Fruit fly (Drosophila melanogaster): Measurements from ENCODE around the gene tna.

The tna gene

DNA sequence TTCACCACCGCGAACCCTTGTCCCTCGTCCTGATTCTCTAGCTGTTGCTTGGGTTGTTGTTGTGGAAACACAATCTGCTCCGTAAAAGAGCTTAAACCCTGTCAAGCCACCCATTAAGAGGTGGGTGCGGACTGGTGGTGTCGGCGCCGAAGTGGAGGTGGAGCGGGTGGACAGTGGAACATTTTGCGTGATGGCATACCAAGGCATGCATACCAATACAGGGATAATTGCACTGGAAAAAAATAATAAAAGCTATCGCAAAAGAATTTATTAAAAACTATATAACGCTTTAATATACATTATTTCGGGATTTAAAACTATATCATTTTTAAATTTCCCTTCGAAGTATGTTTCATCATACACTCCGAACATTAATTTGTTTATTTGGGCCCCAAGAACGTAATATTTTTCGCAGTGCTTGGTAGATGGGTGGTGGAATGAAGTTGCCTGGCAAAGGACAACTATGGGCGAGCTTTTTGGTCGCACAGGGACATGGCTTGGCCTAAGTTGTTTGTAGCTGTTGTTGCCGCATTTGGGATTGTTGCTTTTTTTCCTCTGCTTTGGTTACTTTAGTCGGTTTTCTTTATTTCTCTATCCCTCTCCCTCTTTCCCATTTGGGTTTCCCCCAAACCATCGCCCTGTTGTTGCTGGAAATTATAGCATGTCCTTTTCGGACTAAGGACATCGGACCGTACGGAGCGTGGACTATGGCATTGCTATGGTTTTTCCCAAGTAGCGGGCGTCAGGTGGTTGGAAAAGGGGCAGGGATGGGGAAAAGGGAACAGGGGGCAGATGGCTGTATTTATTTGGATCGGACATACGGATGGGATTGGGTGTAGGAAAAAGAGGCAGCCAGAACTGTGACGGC, 12.7 kb upstream of the tna start (continued):
- peak; percentile 81 for TF ChIP-seq CG10543 (GFP tag; optimal IDR thresholded peaks at IDR 0.05)
- TF ChIP-seq CG6689 (GFP tag; IDR thresholded peaks at IDR 0.05) = peak; percentile 67
- peak; percentile 28 for TF ChIP-seq B-H2 (GFP tag; optimal IDR thresholded peaks at IDR 0.05)
- TF ChIP-seq cg (GFP tag; optimal IDR thresholded peaks at IDR 0.05) = peak; percentile 25
- TF ChIP-seq odd (GFP tag; optimal IDR thresholded peaks at IDR 0.05) = peak; percentile 52
- 0 out of 2 replicates have a peak, but pooled peaks have one; percentile 13 for TF ChIP-seq Adf1 (GFP tag; IDR thresholded peaks at IDR 0.05)
- TF ChIP-seq gro (GFP tag; optimal IDR thresholded peaks at IDR 0.05) = peak; percentile 16
- peak; percentile 29 for TF ChIP-seq CG7786 (GFP tag; optimal IDR thresholded peaks at IDR 0.05)
- peak; percentile 86 for TF ChIP-seq vvl (GFP tag; IDR thresholded peaks at IDR 0.05)
- peak; percentile 91 for TF ChIP-seq nmo (GFP tag; optimal IDR thresholded peaks at IDR 0.05)
- no peak for TF ChIP-seq Hr39 (optimal IDR thresholded peaks at IDR 0.05)
- TF ChIP-seq CG4730 (GFP tag; IDR thresholded peaks at IDR 0.05) = peak; percentile 33; the same call in 1 of the 2 replicates
- peak; percentile 39 for TF ChIP-seq Max (GFP tag; optimal IDR thresholded peaks at IDR 0.05)
- TF ChIP-seq CG11247 (GFP tag; IDR thresholded peaks at IDR 0.05) = peak; percentile 69
- TF ChIP-seq CG11723 (GFP tag; optimal IDR thresholded peaks at IDR 0.05) = peak; percentile 30
- TF ChIP-seq CG33213 (GFP tag; optimal IDR thresholded peaks at IDR 0.05) = no peak
- peak; percentile 40 for TF ChIP-seq CG16815 (GFP tag; optimal IDR thresholded peaks at IDR 0.05)
- peak; percentile 61 for TF ChIP-seq CG12071 (GFP tag; optimal IDR thresholded peaks at IDR 0.05)
- no peak for TF ChIP-seq fu2 (GFP tag; optimal IDR thresholded peaks at IDR 0.05)
- TF ChIP-seq wdn (GFP tag; IDR thresholded peaks at IDR 0.05) = peak; percentile 62
- no peak for TF ChIP-seq btn (GFP tag; optimal IDR thresholded peaks at IDR 0.05)
- peak; percentile 61 for TF ChIP-seq Hsf (GFP tag; optimal IDR thresholded peaks at IDR 0.05)
- peak; percentile 59 for TF ChIP-seq CG9932 (GFP tag; IDR thresholded peaks at IDR 0.05)
- peak; percentile 3 for TF ChIP-seq CG8359 (GFP tag; optimal IDR thresholded peaks at IDR 0.05; ENCODE audit: borderline replicate concordance)
- TF ChIP-seq CG17328 (GFP tag; IDR thresholded peaks at IDR 0.05) = peak; percentile 80
- peak; percentile 56; the same call in 1 of the 2 replicates for TF ChIP-seq CG3847 (GFP tag; IDR thresholded peaks at IDR 0.05)
- TF ChIP-seq NFAT (GFP tag; IDR thresholded peaks at IDR 0.05) = no peak
- no peak for TF ChIP-seq zen2 (GFP tag; IDR thresholded peaks at IDR 0.05; ENCODE audit: partially characterized antibody)
- peak; percentile 55 to 66 for TF ChIP-seq dpn (GFP tag; optimal IDR thresholded peaks at IDR 0.05)
- TF ChIP-seq CG16813 (GFP tag; IDR thresholded peaks at IDR 0.05; ENCODE audit: partially characterized antibody) = no peak
- TF ChIP-seq CG18599 (GFP tag; optimal IDR thresholded peaks at IDR 0.05) = peak; percentile 95
- TF ChIP-seq CG4328 (GFP tag; optimal IDR thresholded peaks at IDR 0.05) = peak; percentile 62
- peak; percentile 67 for TF ChIP-seq ATbp (GFP tag; optimal IDR thresholded peaks at IDR 0.05)
- TF ChIP-seq CG1602 (GFP tag; optimal IDR thresholded peaks at IDR 0.05) = peak; percentile 51
- no peak for TF ChIP-seq BEAF-32 (GFP tag; optimal IDR thresholded peaks at IDR 0.05)
- TF ChIP-seq dimm (GFP tag; IDR thresholded peaks at IDR 0.05) = peak; percentile 45; the same call in 1 of the 2 replicates
- peak; percentile 81 for TF ChIP-seq CG13894 (tag; optimal IDR thresholded peaks at IDR 0.05)
- TF ChIP-seq Dfd (GFP tag; optimal IDR thresholded peaks at IDR 0.05) = no peak
- peak; percentile 86 for TF ChIP-seq Meics (GFP tag; optimal IDR thresholded peaks at IDR 0.05)
- TF ChIP-seq tgo (GFP tag; IDR thresholded peaks at IDR 0.05) = peak; percentile 77
- 0 out of 3 replicates have a peak, but pooled peaks have one; percentile 23 for TF ChIP-seq gce (GFP tag; IDR thresholded peaks at IDR 0.05)
- TF ChIP-seq prd (optimal IDR thresholded peaks at IDR 0.05) = no peak
- TF ChIP-seq prd (GFP tag; IDR thresholded peaks at IDR 0.05) = peak; percentile 68
- peak; percentile 62 for TF ChIP-seq pum (GFP tag; optimal IDR thresholded peaks at IDR 0.05)
- peak; percentile 38 for TF ChIP-seq Dip3 (GFP tag; optimal IDR thresholded peaks at IDR 0.05)
- TF ChIP-seq Dref (GFP tag; IDR thresholded peaks at IDR 0.05) = no peak
- TF ChIP-seq C15 (GFP tag; IDR thresholded peaks at IDR 0.05) = peak; percentile 54; the same call in 1 of the 3 replicates
- TF ChIP-seq CG12744 (GFP tag; optimal IDR thresholded peaks at IDR 0.05) = peak; percentile 39
- peak; percentile 76 for TF ChIP-seq Oli (tag; optimal IDR thresholded peaks at IDR 0.05)

Data from whole organism, embryonic.